Worm (Caenorhabditis elegans) whole organism, L4/young adult: ENCODE results near the gene srz-83.

Experiments
- W03F9.2 ChIP-seq: fragments of 150-350 bp; optimal IDR thresholded peaks from 2 replicates; lab custom pipeline; 2014; ENCODE audit warnings: missing biosample characterization, missing genetic modification characterization
- dao-5 ChIP-seq: sonication (generic microtip); optimal IDR thresholded peaks from 2 replicates; lab custom pipeline; 2016; ENCODE audit warnings: missing genotype, missing genetic modification characterization, moderate library complexity, missing compliant biosample characterization
- him-1 ChIP-seq: sonication (generic microtip); optimal IDR thresholded peaks from 2 replicates; lab custom pipeline; 2016; ENCODE audit warnings: missing genotype, missing genetic modification reagents, missing genetic modification characterization, missing compliant biosample characterization

srz-83 gene

DNA sequence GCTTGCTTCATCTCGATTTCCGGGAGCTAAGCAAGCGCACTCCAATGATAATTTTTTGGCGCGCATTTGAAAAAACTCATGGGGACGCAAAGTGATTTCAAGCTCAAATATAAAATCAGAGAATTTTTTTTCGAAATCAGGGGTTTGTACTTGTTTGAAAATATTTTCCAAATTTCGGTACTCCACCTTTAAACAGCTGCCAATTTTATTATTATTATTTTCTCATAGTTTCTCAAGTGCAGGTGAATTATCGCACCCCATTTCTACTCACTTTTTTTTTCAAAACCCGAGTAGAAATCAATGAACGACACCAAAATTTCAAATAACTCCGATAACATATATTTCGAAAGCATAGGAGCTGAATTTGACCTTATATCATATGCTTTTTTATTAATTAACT lies at the start of gene srz-83:
Gene srz-83, plus strand, starts transcription at position 301 of the 400 bp plus-strand sequence.
- no peak for TF ChIP-seq W03F9.2 (tag; lab: Kevin White, UChicago)
- TF ChIP-seq dao-5 (tag; lab: Kevin White, UChicago): no peak
- no peak for TF ChIP-seq him-1

DNA sequence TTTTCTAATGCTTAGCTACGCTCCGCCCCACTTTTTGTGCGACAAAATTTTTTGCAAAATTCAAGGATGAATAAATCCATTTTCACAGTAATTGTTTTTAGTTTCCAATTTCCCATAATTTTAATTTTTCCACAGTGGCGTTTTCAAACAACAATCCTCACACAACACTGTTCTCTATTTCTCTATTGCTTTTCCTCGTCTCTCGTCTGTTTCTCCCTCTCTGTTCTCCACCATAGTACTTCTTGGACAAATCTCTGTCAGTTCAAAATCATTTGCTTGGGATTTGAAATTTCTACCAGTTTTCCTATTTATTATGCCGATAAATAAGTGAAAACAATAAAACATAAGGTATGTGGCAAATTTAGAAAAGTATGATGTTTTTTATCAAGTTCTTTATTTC lies 41.0 kb upstream of the srz-83 start, which contains the start of gene F58E2.4:
Gene F58E2.4, plus strand, starts transcription at position 134 of the 400 bp plus-strand sequence.
- no peak for TF ChIP-seq W03F9.2 (tag; lab: Kevin White, UChicago)
- TF ChIP-seq dao-5 (tag; lab: Kevin White, UChicago): no peak
- no peak for TF ChIP-seq him-1

DNA sequence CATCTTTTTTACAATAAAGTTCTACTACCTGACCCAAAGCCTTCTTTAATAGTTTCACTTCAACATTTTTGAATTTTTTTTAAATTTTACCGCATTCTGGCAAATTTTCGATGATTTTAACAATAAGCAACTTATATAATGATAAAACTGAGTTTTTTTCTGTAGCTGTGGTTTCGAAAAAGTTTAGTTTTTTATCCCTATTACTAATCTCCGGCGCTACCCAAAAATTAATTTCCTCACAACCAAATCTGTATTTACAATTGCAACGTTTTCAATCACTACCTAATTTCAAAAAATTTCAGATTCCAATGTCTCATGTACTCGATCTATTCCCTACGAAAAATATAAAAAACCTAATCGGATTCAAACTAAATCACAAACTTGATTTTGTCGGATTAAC lies 37.1 kb upstream of the srz-83 start, which contains the start of gene F58E2.3:
Gene F58E2.3, plus strand, starts transcription at position 301 of the 400 bp plus-strand sequence.
- no peak for TF ChIP-seq him-1
- no peak for TF ChIP-seq W03F9.2 (tag; lab: Kevin White, UChicago)
- TF ChIP-seq dao-5 (tag; lab: Kevin White, UChicago): no peak

DNA sequence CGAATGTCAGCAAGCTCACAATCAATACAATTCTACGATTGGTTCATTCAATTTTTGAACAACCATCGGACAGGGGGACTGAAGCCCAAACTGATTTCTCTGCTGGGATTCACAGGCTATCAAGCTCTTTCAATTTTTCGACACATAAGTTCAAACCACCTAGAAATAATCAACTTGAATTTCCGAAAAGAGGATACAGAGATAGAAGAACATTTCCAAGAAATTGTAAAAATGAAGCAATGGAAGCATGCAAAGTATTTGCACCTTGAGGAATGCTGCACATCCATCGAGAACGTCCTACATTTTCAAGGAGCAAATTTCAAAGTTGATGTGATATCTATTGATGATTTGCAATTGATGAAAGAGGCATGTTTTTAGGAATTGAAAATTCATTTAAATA lies 36.5 kb upstream of the srz-83 start:
- TF ChIP-seq dao-5 (tag; lab: Kevin White, UChicago) (no peak), W03F9.2 (tag; lab: Kevin White, UChicago) (no peak), him-1 (no peak)

DNA sequence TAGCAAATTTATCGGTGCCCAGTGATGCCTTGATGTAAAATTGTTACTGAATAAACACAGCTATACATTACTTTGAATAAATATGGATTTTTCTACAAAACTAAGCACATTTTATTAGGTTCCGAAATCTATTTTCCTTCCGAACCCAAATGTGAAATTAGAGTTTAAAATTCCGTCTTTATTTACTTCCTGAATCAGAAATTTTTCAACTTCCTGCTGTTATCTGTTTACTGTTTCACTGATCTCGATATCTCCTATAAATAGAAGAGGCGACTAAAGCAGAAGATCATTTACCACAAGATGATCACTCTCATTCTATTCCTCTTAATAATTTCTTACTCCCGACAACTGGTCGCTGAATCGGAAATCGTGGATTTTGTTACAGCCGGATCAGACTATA lies 34.5 kb upstream of the srz-83 start, which contains the start of gene F58E2.2:
Gene F58E2.2, plus strand, starts transcription at position 301 of the 400 bp plus-strand sequence.
- no peak for TF ChIP-seq W03F9.2 (tag; lab: Kevin White, UChicago)
- TF ChIP-seq him-1: no peak
- TF ChIP-seq dao-5 (tag; lab: Kevin White, UChicago): no peak

DNA sequence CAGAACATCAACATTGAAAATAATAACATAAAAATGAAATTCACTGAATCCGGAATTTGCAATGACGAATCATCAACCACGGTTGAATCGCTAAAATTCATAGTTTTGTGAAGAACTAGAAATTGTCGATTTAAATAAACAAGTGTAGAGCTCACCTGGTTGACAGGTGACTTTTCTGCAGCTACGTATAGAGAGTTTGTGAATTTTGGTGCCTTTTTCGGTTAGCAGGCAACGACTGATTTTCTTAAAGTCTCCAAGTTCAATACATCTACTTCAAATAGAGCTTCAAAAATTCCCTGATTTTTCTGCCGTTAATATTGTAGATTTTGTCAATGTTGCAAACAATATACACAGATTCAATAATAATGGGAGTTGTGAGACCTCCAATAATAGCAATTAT lies 27.1 kb upstream of the srz-83 start, which contains the start of gene srz-69:
Gene srz-69, minus strand, starts transcription at position 101 of the 400 bp plus-strand sequence.
- no peak for TF ChIP-seq dao-5 (tag; lab: Kevin White, UChicago)
- TF ChIP-seq W03F9.2 (tag; lab: Kevin White, UChicago): no peak
- no peak for TF ChIP-seq him-1

DNA sequence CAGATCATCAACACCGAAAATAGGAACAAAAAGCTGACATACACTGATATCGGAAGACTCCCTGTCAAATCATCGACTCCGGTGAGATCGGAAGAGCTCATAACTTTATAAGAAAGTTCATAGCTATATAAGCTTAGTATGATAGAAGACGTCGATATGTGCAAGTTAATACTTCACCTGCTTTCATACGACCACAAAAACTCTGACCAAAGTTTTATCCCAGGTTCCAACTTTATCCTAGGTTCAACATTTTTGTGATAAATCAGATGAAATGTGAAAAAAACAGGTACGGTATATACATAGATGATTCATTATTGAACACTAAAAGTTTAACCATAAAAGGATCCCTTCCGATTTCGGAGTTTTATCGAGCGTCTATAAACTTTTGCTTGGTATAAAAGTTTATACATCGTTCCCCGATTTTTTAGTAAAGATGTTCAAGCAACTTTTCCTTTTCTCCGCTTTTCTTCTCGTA lies 25.3 kb upstream of the srz-83 start, which contains the start of the genes srz-70 and C09G12.5:
Gene srz-70, minus strand, starts transcription at position 101 of the 475 bp plus-strand sequence.
Gene C09G12.5, plus strand, starts transcription at position 425 of the 475 bp plus-strand sequence.
- no peak for TF ChIP-seq dao-5 (tag; lab: Kevin White, UChicago)
- no peak for TF ChIP-seq him-1
- TF ChIP-seq W03F9.2 (tag; lab: Kevin White, UChicago): no peak

DNA sequence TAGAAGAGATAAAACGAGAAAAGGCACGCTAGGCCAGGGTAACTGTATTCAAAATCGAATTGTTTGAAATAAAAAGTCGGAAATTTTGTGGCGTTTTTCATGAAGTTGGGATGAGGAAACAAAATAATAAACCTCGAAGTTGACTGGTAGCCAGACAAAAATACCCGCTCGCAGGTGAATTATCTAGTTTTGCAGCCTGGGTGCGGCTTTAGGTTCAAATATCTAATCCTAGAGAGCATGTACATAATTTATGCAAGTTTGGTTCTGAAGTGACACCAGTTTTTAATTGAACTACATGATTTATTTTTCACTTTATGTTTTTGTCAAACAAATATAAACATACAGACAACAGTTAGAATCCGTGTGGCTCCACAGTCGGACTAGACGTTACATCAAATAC lies 22.5 kb upstream of the srz-83 start, which contains the start of gene srz-37:
Gene srz-37, minus strand, starts transcription at position 101 of the 400 bp plus-strand sequence.
- TF ChIP-seq W03F9.2 (tag; lab: Kevin White, UChicago) (no peak), him-1 (no peak), dao-5 (tag; lab: Kevin White, UChicago) (no peak)

DNA sequence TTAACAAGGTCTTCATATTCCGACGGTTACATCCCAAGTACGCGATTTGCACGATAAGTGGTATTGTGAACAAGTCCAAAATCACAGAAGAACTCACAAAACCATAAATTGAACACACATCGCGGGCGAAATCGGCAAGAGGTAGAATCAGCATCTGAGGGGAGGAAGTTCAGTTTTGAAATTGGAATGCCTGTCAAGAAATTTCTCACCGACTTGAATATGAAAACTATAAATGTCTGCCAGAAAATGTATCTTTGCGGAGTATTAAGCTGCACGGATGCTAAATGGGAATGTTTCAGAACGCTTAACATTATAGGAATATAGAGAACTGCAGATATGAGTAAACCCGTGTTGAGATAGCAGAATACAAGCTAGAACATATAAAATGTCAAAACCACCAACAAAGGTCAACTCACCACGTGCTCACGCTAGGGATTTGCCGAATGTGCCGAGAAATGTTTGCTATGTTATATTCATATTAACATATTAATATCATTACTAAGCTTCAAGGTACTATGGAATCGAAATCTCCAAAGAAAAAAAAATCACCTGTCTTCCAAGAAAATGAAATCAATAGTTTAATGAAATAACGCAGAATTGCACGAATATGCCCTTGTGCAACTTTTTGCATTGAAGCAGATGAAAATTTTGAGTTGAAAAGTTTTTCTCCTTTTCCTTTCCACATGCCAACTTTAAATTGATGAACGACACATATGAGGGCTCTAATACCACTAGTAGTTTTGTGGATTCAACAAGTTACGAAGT lies 21.9 kb upstream of the srz-83 start, which contains the start of gene srz-82:
Gene srz-82, plus strand, starts transcription at position 701 of the 765 bp plus-strand sequence.
- no peak for TF ChIP-seq dao-5 (tag; lab: Kevin White, UChicago)
- no peak for TF ChIP-seq him-1
- no peak for TF ChIP-seq W03F9.2 (tag; lab: Kevin White, UChicago)

DNA sequence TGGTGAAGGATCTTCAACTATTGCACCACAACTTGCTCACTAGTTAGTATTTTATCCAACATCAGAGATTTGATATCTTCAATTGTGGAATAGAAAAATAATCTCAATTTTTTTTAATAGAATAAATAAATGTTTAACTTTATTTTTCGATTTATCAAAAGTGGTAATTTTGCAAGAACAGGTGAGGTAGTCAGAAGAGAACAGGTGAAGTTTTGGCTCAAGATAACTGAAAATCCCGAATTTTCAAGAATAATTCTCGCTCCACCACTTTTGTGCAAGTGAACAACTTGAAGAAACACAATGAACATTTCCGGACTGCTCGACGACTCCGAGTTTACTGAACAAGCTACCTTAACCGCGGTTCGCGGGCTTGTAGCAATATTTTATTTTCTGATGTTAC lies 12.8 kb upstream of the srz-83 start, which contains the start of gene srz-78:
Gene srz-78, plus strand, starts transcription at position 301 of the 400 bp plus-strand sequence.
- no peak for TF ChIP-seq W03F9.2 (tag; lab: Kevin White, UChicago)
- TF ChIP-seq him-1: no peak
- TF ChIP-seq dao-5 (tag; lab: Kevin White, UChicago): no peak

DNA sequence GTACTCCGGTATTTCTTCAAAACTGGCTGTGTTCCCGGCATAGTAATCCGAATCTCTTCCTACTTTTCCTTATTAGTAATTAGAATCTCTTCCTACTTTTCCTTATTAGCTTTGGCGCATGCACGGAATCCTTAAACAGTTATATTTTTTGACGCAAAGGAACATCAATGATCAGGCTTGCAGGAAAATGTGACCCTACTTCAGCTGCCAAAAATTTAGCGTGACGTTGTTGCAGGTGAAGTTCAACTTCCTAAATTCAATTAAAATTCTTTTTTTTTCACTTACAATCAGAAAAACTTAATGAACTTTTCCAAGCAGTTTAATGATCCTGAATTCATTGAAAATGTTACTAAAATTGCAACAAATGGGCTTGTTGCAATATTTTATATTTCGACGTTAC lies 10.9 kb upstream of the srz-83 start, which contains the start of gene srz-79:
Gene srz-79, plus strand, starts transcription at position 301 of the 400 bp plus-strand sequence.
- TF ChIP-seq him-1 (no peak), W03F9.2 (tag; lab: Kevin White, UChicago) (no peak), dao-5 (tag; lab: Kevin White, UChicago) (no peak)

DNA sequence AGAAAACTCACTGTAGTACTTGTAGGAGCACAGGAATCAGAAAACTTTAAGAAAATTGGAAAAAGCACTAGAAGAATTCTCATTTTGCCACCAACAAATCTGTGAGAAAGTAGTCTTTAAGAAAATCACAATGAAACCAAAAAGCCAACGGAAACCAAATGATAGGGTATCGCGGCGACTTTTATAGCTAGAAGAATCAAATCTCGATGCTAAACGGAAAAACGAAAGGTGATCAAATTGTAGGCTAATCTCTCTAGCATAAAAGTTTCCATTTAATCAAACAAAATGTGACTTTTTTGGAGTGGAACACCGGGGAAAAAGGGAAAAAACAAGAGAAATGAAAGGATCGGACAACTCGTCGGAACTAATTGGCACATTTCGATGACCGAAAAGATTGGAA lies 7.9 kb upstream of the srz-83 start, which contains the start of gene C09G12.17:
Gene C09G12.17, minus strand, starts transcription at position 101 of the 400 bp plus-strand sequence.
- TF ChIP-seq W03F9.2 (tag; lab: Kevin White, UChicago) (no peak), him-1 (no peak), dao-5 (tag; lab: Kevin White, UChicago) (no peak)

DNA sequence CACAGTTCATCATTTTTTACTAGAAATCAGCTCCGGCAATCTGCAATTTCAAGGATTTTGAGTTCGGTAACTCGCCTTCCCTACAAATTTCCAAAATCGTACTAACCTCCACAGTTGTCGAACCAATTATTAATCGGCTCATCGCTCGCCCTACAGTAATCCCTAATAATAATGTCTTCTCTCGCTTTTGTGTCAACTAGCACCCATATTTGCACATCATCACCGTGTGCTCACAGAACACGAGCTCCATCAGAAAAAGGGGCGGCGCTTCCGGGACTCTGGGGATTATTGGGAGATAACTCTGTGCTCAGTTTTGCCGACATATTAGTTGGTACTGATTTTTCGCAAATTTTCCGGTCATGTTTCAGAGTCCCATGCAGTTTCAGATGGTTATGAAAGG lies 6.3 kb upstream of the srz-83 start, which contains the start of gene ceh-53:
Gene ceh-53, plus strand, starts transcription at position 301 of the 400 bp plus-strand sequence.
- no peak for TF ChIP-seq W03F9.2 (tag; lab: Kevin White, UChicago)
- TF ChIP-seq dao-5 (tag; lab: Kevin White, UChicago): no peak
- TF ChIP-seq him-1: no peak
